Fruit fly (Drosophila melanogaster) Kc167 (cell line): ENCODE measurements around the gene Best1.

Source experiments
- Myc ChIP-seq: fragments of >200 bp; optimal IDR thresholded peaks from 2 replicates; lab custom pipeline; 2017; ENCODE audit warnings: missing external identifiers
- Sin3A ChIP-seq: fragments of >200 bp; optimal IDR thresholded peaks from 2 replicates; lab custom pipeline; 2018; ENCODE audit warnings: missing external identifiers
- h ChIP-seq: fragments of >200 bp; optimal IDR thresholded peaks from 3 replicates; lab custom pipeline; 2018; ENCODE audit warnings: missing external identifiers
- ttk ChIP-seq: sonication (Bioruptor generic); optimal IDR thresholded peaks from 2 replicates; lab custom pipeline; 2017; ENCODE audit warnings: missing external identifiers

- TF ChIP-seq h (lab: Kevin White, UChicago) (no peak), Sin3A (lab: Kevin White, UChicago) (no peak), Myc (lab: Kevin White, UChicago) (no peak), ttk (lab: Kevin White, UChicago) (no peak)
These were observed 21.9 kb downstream of the Best1 start for dm6 chr3R:10148376-10148887.
